Fruit fly (Drosophila melanogaster) whole organism: ENCODE results near the gene mbo.

Source experiments
- CG8478 ChIP-seq: fragments of >200 bp; optimal IDR thresholded peaks from 2 replicates; lab custom pipeline; 2018; ENCODE audit warnings: inconsistent platforms
- Dll ChIP-seq: fragments of >200 bp; optimal IDR thresholded peaks from 2 replicates; lab custom pipeline; 2017
- EcR ChIP-seq, 2 experiments: fragments of >200 bp; optimal IDR thresholded peaks; 2 replicates each; lab custom pipeline; 2017; ENCODE audit warnings: missing biosample characterization in 2 of 2, missing genetic modification characterization in 2 of 2, missing genetic modification reagents in 2 of 2
- pan ChIP-seq: fragments of >200 bp; optimal IDR thresholded peaks from 2 replicates; lab custom pipeline; 2017
- psq ChIP-seq: fragments of >200 bp; optimal IDR thresholded peaks from 2 replicates; lab custom pipeline; 2017
- usp ChIP-seq: fragments of >200 bp; optimal IDR thresholded peaks from 2 replicates; lab custom pipeline; 2017; ENCODE audit warnings: missing biosample characterization, missing genetic modification characterization, mixed read lengths

The mbo gene

dm6 chr3R:12692497-12692896 is 13.6 kb upstream of the mbo start, which contains the start of gene CG31347:
CG31347 (minus strand) TSS chr3R:12692597.
- TF ChIP-seq CG8478 (lab: Kevin White, UChicago): no peak
- no peak for TF ChIP-seq Dll
- no peak for TF ChIP-seq usp (GFP tag; lab: Kevin White, UChicago)
- TF ChIP-seq psq: no peak
- no peak for TF ChIP-seq pan (lab: Kevin White, UChicago)
- TF ChIP-seq EcR (GFP tag; optimal IDR thresholded peaks at IDR 0.05; lab: Kevin White, UChicago): no peak

- TF ChIP-seq EcR (GFP tag; optimal IDR thresholded peaks at IDR 0.05; lab: Kevin White, UChicago): no peak
- TF ChIP-seq psq: no peak
- no peak for TF ChIP-seq CG8478 (lab: Kevin White, UChicago)
- no peak for TF ChIP-seq pan (lab: Kevin White, UChicago)
- no peak for TF ChIP-seq Dll
- TF ChIP-seq usp (GFP tag; lab: Kevin White, UChicago): no peak
Observed at dm6 chr3R:12691422-12692101, 12.7 kb upstream of the mbo start, which contains the start of gene Arp1. Arp1 (plus strand) TSS chr3R:12691743.

dm6 chr3R:12688672-12689417 is 10.0 kb upstream of the mbo start, which contains the start of gene kar:
kar (minus strand) TSS chr3R:12689367.
- TF ChIP-seq psq (no peak), CG8478 (lab: Kevin White, UChicago) (no peak), usp (GFP tag; lab: Kevin White, UChicago) (no peak), EcR (GFP tag; optimal IDR thresholded peaks at IDR 0.05; lab: Kevin White, UChicago) (no peak), Dll (no peak), pan (lab: Kevin White, UChicago) (no peak)

dm6 chr3R:12688116-12688515 is 9.3 kb upstream of the mbo start:
- TF ChIP-seq Dll: no peak
- TF ChIP-seq EcR (GFP tag; optimal IDR thresholded peaks at IDR 0.05; lab: Kevin White, UChicago): no peak
- no peak for TF ChIP-seq usp (GFP tag; lab: Kevin White, UChicago)
- TF ChIP-seq psq: no peak
- TF ChIP-seq pan (lab: Kevin White, UChicago): no peak
- TF ChIP-seq CG8478 (lab: Kevin White, UChicago): no peak

- TF ChIP-seq Dll: no peak
- TF ChIP-seq EcR (GFP tag; optimal IDR thresholded peaks at IDR 0.05; lab: Kevin White, UChicago): no peak
- no peak for TF ChIP-seq usp (GFP tag; lab: Kevin White, UChicago)
- no peak for TF ChIP-seq CG8478 (lab: Kevin White, UChicago)
Observed at dm6 chr3R:12685290-12685689, 6.4 kb upstream of the mbo start.

- no peak for TF ChIP-seq Dll
- TF ChIP-seq pan (lab: Kevin White, UChicago): no peak
- TF ChIP-seq CG8478 (lab: Kevin White, UChicago): no peak
- no peak for TF ChIP-seq usp (GFP tag; lab: Kevin White, UChicago)
- no peak for TF ChIP-seq psq
- TF ChIP-seq EcR (GFP tag; optimal IDR thresholded peaks at IDR 0.05; lab: Kevin White, UChicago): no peak
Observed at dm6 chr3R:12681275-12681674, 2.4 kb upstream of the mbo start, which contains the start of gene Cyp313a4. Cyp313a4 (minus strand) TSS chr3R:12681375.

- TF ChIP-seq EcR (GFP tag; optimal IDR thresholded peaks at IDR 0.05; lab: Kevin White, UChicago) (no peak), Dll (no peak), CG8478 (lab: Kevin White, UChicago) (no peak), usp (GFP tag; lab: Kevin White, UChicago) (no peak)
Observed at dm6 chr3R:12676160-12676559, 2.7 kb downstream of the mbo start, which contains the start of gene CG43630. CG43630 (minus strand) TSS chr3R:12676260.

- TF ChIP-seq usp (GFP tag; lab: Kevin White, UChicago) (no peak), Dll (no peak), EcR (GFP tag; optimal IDR thresholded peaks at IDR 0.05; lab: Kevin White, UChicago) (no peak), pan (lab: Kevin White, UChicago) (no peak), psq (no peak), CG8478 (lab: Kevin White, UChicago) (no peak)
Observed at dm6 chr3R:12674041-12674623, 4.7 kb downstream of the mbo start, which contains the start of gene Gnmt. Gnmt (plus strand) TSS chr3R:12674608.

dm6 chr3R:12666206-12666834 is 12.5 kb downstream of the mbo start:
- TF ChIP-seq pan (lab: Kevin White, UChicago) (no peak), usp (GFP tag; lab: Kevin White, UChicago) (no peak), CG8478 (lab: Kevin White, UChicago) (no peak)

dm6 chr3R:12662531-12662930 is 16.3 kb downstream of the mbo start, which contains the start of gene CG14395:
CG14395 (plus strand) TSS chr3R:12662831.
- TF ChIP-seq usp (GFP tag; lab: Kevin White, UChicago): no peak

dm6 chr3R:12656946-12657566 is 21.8 kb downstream of the mbo start:
- TF ChIP-seq Dll (no peak), psq (no peak), usp (GFP tag; lab: Kevin White, UChicago) (no peak), EcR (GFP tag; optimal IDR thresholded peaks at IDR 0.05; lab: Kevin White, UChicago) (no peak), pan (lab: Kevin White, UChicago) (no peak), CG8478 (lab: Kevin White, UChicago) (no peak)
